Fruit fly (Drosophila melanogaster) whole organism, adult: Measurements from ENCODE around the gene Cipc.

Experiments used
- CG11617 ChIP-seq: fragments of 200-800 bp; sonication (Bioruptor generic); optimal IDR thresholded peaks from 2 replicates; lab custom pipeline; 2017; ENCODE audit warnings: mild to moderate bottlenecking, missing biosample characterization, missing genetic modification reagents, missing genetic modification characterization
- CG14711 ChIP-seq: fragments of 200-800 bp; sonication (Bioruptor generic); optimal IDR thresholded peaks from 2 replicates; lab custom pipeline; 2018; ENCODE audit warnings: missing biosample characterization, mild to moderate bottlenecking, missing genetic modification characterization, moderate library complexity
- CG33017 ChIP-seq: fragments of 200-800 bp; sonication (Bioruptor generic); optimal IDR thresholded peaks from 2 replicates; lab custom pipeline; 2018; ENCODE audit warnings: missing biosample characterization, mild to moderate bottlenecking, missing genetic modification characterization, moderate library complexity
- CG5204 ChIP-seq: fragments of 200-800 bp; sonication (Bioruptor generic); optimal IDR thresholded peaks from 2 replicates; lab custom pipeline; 2016; ENCODE audit warnings: missing biosample characterization, missing genetic modification characterization
- CG7101 ChIP-seq: fragments of 200-800 bp; sonication (Bioruptor generic); optimal IDR thresholded peaks from 2 replicates; lab custom pipeline; 2018; ENCODE audit warnings: missing biosample characterization, mild to moderate bottlenecking, missing genetic modification characterization, moderate library complexity
- Clk ChIP-seq: fragments of 200-800 bp; sonication (Bioruptor generic); optimal IDR thresholded peaks from 2 replicates; lab custom pipeline; 2017; ENCODE audit warnings: missing biosample characterization, missing genetic modification characterization
- Crg-1 ChIP-seq: fragments of 200-800 bp; sonication (Bioruptor generic); optimal IDR thresholded peaks from 2 replicates; lab custom pipeline; 2016; ENCODE audit warnings: missing biosample characterization, missing genetic modification characterization
- Hr96 ChIP-seq: fragments of 200-800 bp; sonication (Bioruptor generic); optimal IDR thresholded peaks from 2 replicates; lab custom pipeline; 2016; ENCODE audit warnings: missing biosample characterization, missing genetic modification characterization
- Mnt ChIP-seq: fragments of 200-800 bp; sonication (Bioruptor generic); optimal IDR thresholded peaks from 2 replicates; lab custom pipeline; 2016; ENCODE audit warnings: missing biosample characterization, mild to moderate bottlenecking, missing genetic modification characterization
- cic ChIP-seq: fragments of 200-800 bp; sonication (Bioruptor generic); optimal IDR thresholded peaks from 2 replicates; lab custom pipeline; 2017; ENCODE audit warnings: missing biosample characterization, mild to moderate bottlenecking, missing genetic modification characterization, moderate library complexity
- cnc ChIP-seq, 2 experiments: fragments of >200 bp; optimal IDR thresholded peaks; 2 replicates each; lab custom pipeline; 2017
- tj ChIP-seq: fragments of 200-800 bp; sonication (Bioruptor generic); optimal IDR thresholded peaks from 3 replicates; lab custom pipeline; 2017; ENCODE audit warnings: missing biosample characterization, mild to moderate bottlenecking, missing genetic modification characterization, moderate library complexity
- toe ChIP-seq: fragments of 200-800 bp; sonication (Bioruptor generic); optimal IDR thresholded peaks from 2 replicates; lab custom pipeline; 2016; ENCODE audit warnings: missing biosample characterization, missing genetic modification characterization

dm6 chr3R:26098502-26099210 lies 8.0 kb upstream of the Cipc start, which contains the start of gene dysf:
- no peak for TF ChIP-seq CG14711 (tag; lab: Kevin White, UChicago)
- no peak for TF ChIP-seq tj (GFP tag; lab: Kevin White, UChicago)
- TF ChIP-seq cic (GFP tag; lab: Kevin White, UChicago) = no peak
- no peak for TF ChIP-seq cnc (optimal IDR thresholded peaks at IDR 0.05; lab: Kevin White, UChicago)
- no peak for TF ChIP-seq CG5204 (GFP tag; lab: Kevin White, UChicago)
- no peak for TF ChIP-seq Crg-1 (GFP tag; lab: Kevin White, UChicago)
- no peak for TF ChIP-seq Mnt (GFP tag; lab: Kevin White, UChicago)
- TF ChIP-seq CG7101 (tag; lab: Kevin White, UChicago) = peak; percentile 6
- TF ChIP-seq Hr96 (GFP tag; lab: Kevin White, UChicago) = no peak
- peak; percentile 23 for TF ChIP-seq CG33017
- no peak for TF ChIP-seq Clk (GFP tag; lab: Kevin White, UChicago)
- peak; percentile 1 for TF ChIP-seq CG11617 (GFP tag; lab: Kevin White, UChicago)
- TF ChIP-seq toe = no peak
